Fruit fly (Drosophila melanogaster): ENCODE measurements around the gene mof.

DNA sequence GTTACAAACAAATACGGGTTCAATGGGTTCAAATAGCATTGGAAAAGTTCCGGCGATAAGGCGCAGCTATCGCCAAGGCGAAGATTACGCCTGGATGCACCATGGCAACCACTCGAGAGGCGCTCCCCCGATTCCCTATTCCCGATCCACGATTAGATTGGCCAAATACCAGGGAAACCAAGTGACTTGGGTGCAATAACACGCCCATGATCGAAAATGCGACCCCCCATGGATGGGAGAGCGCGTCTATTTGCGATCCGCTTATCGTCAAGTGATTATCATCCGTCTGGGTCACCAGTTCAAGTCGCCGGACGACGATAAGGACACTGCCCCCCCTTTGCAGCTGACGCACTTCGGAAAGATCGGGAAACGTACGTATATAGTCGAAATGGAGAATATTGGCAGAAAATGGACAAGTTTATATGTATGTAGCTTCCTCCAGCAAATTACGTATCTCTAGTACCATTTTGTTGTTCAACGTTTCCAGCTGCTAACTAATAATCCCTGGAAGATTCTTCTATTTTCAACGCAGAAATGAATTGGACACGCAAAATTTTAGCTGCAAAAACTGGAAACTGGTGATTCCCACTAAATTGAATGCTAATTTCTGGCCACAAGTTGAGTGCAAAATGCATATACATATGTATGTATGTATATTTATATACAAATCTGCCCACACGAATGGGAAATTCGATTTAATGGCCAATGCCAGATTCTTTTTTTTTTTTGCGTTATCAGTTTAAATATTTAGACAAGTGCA lies 38.5 kb upstream of the mof start:
- TF ChIP-seq pad (GFP tag; optimal IDR thresholded peaks at IDR 0.05), result no peak
- no peak for TF ChIP-seq cnc (optimal IDR thresholded peaks at IDR 0.05)
- no peak for TF ChIP-seq toe (GFP tag; optimal IDR thresholded peaks at IDR 0.05)
- TF ChIP-seq CG11617 (GFP tag; optimal IDR thresholded peaks at IDR 0.05), result no peak

Data from whole organism, adult.